Worm (Caenorhabditis elegans) whole organism, late embryonic: ENCODE data around the gene fbxo-11.2.
A peak's percentile ranks its signal among the peaks of the same experiment; 100 is the strongest.

Experiments
- F13H6.1 ChIP-seq: sonication (generic microtip); optimal IDR thresholded peaks from 2 replicates; lab custom pipeline; 2016; ENCODE audit warnings: missing genetic modification characterization, missing compliant biosample characterization
- K02D7.2 ChIP-seq: sonication (generic microtip); optimal IDR thresholded peaks from 2 replicates; lab custom pipeline; 2017; ENCODE audit warnings: mild to moderate bottlenecking, missing genetic modification characterization, missing compliant biosample characterization
- K09A11.1 ChIP-seq: sonication (generic microtip); optimal IDR thresholded peaks from 2 replicates; lab custom pipeline; 2017; ENCODE audit warnings: antibody characterized with exemption, mild to moderate bottlenecking, missing genetic modification characterization, missing compliant biosample characterization; ENCODE audit not compliant: insufficient read depth
- T23F11.4 ChIP-seq: fragments of 200-800 bp; sonication (Bioruptor generic); optimal IDR thresholded peaks from 2 replicates; lab custom pipeline; 2018; ENCODE audit warnings: mild to moderate bottlenecking, missing genetic modification characterization, missing compliant biosample characterization
- ceh-14 ChIP-seq: sonication (generic microtip); optimal IDR thresholded peaks from 2 replicates; lab custom pipeline; 2016; ENCODE audit warnings: missing genotype, missing genetic modification characterization, missing compliant biosample characterization
- ceh-22 ChIP-seq: sonication (generic microtip); optimal IDR thresholded peaks from 2 replicates; lab custom pipeline; 2017; ENCODE audit warnings: missing biosample characterization, missing genetic modification characterization
- ceh-24 ChIP-seq: sonication (generic microtip); optimal IDR thresholded peaks from 2 replicates; lab custom pipeline; 2016; ENCODE audit warnings: mild to moderate bottlenecking, missing genetic modification characterization, missing compliant biosample characterization
- ceh-30 ChIP-seq: fragments of 150-350 bp; optimal IDR thresholded peaks from 2 replicates; lab custom pipeline; 2014; ENCODE audit warnings: missing biosample characterization, missing genetic modification characterization
- ceh-34 ChIP-seq: sonication (generic microtip); optimal IDR thresholded peaks from 2 replicates; lab custom pipeline; 2016; ENCODE audit warnings: mild to moderate bottlenecking, missing genetic modification characterization, missing compliant biosample characterization
- ceh-45 ChIP-seq: fragments of 200-800 bp; sonication (Bioruptor generic); IDR thresholded peaks from 2 replicates; pipeline ENCODE4 v1.3.6; 2022; ENCODE audit warnings: missing genetic modification reagents, missing genetic modification characterization, missing compliant biosample characterization
- ceh-48 ChIP-seq: sonication (generic microtip); optimal IDR thresholded peaks from 2 replicates; lab custom pipeline; 2016; ENCODE audit warnings: missing genetic modification characterization, inconsistent platforms, missing compliant biosample characterization
- ceh-6 ChIP-seq: fragments of 200-800 bp; sonication (Bioruptor generic); optimal IDR thresholded peaks from 2 replicates; lab custom pipeline; 2018; ENCODE audit warnings: mild to moderate bottlenecking, missing genetic modification characterization, missing compliant biosample characterization
- ceh-9 ChIP-seq: sonication (generic microtip); optimal IDR thresholded peaks from 2 replicates; lab custom pipeline; 2016; ENCODE audit warnings: mild to moderate bottlenecking, missing genetic modification characterization, inconsistent platforms, missing compliant biosample characterization
- dve-1 ChIP-seq: sonication (generic microtip); optimal IDR thresholded peaks from 2 replicates; lab custom pipeline; 2017; ENCODE audit warnings: antibody characterized with exemption, mild to moderate bottlenecking, missing genetic modification characterization, missing compliant biosample characterization
- elt-4 ChIP-seq: sonication (generic microtip); optimal IDR thresholded peaks from 2 replicates; lab custom pipeline; 2016; ENCODE audit warnings: missing genetic modification characterization, missing compliant biosample characterization
- eyg-1 ChIP-seq: sonication (generic microtip); optimal IDR thresholded peaks from 2 replicates; lab custom pipeline; 2016; ENCODE audit warnings: missing genotype, missing genetic modification characterization, missing compliant biosample characterization
- fax-1 ChIP-seq: sonication (generic microtip); optimal IDR thresholded peaks from 2 replicates; lab custom pipeline; 2016; ENCODE audit warnings: missing genotype, missing genetic modification characterization, missing compliant biosample characterization
- fkh-10 ChIP-seq: fragments of 150-350 bp; optimal IDR thresholded peaks from 2 replicates; lab custom pipeline; 2014; ENCODE audit warnings: missing biosample characterization, missing genetic modification reagents, missing genetic modification characterization
- hlh-15 ChIP-seq: sonication (generic microtip); optimal IDR thresholded peaks from 2 replicates; lab custom pipeline; 2016; ENCODE audit warnings: missing genetic modification characterization, missing compliant biosample characterization
- hlh-30 ChIP-seq: sonication (generic microtip); optimal IDR thresholded peaks from 2 replicates; lab custom pipeline; 2017; ENCODE audit warnings: antibody characterized with exemption, missing genetic modification characterization, missing compliant biosample characterization; ENCODE audit not compliant: insufficient read depth
- hlh-6 ChIP-seq: sonication (generic microtip); optimal IDR thresholded peaks from 2 replicates; lab custom pipeline; 2016; ENCODE audit warnings: missing genotype, missing genetic modification characterization, missing compliant biosample characterization
- lin-11 ChIP-seq: fragments of 200-800 bp; sonication (Bioruptor generic); optimal IDR thresholded peaks from 2 replicates; lab custom pipeline; 2018; ENCODE audit warnings: mild to moderate bottlenecking, missing genetic modification characterization, missing compliant biosample characterization
- mec-3 ChIP-seq: sonication (generic microtip); optimal IDR thresholded peaks from 2 replicates; lab custom pipeline; 2016; ENCODE audit warnings: borderline replicate concordance, missing genetic modification characterization, missing compliant biosample characterization
- nfya-1 ChIP-seq: sonication (generic microtip); optimal IDR thresholded peaks from 2 replicates; lab custom pipeline; 2017; ENCODE audit warnings: missing genetic modification characterization, mild to moderate bottlenecking, missing compliant biosample characterization, antibody characterized with exemption, moderate library complexity
- nhr-232 ChIP-seq: sonication (generic microtip); optimal IDR thresholded peaks from 2 replicates; lab custom pipeline; 2016; ENCODE audit warnings: missing genetic modification characterization, missing compliant biosample characterization
- npax-4 ChIP-seq: sonication (generic microtip); optimal IDR thresholded peaks from 2 replicates; lab custom pipeline; 2016; ENCODE audit warnings: missing genetic modification characterization, missing compliant biosample characterization
- odd-2 ChIP-seq: sonication (generic microtip); optimal IDR thresholded peaks from 2 replicates; lab custom pipeline; 2017; ENCODE audit warnings: antibody characterized with exemption, mild to moderate bottlenecking, missing genetic modification characterization, missing compliant biosample characterization
- pax-1 ChIP-seq: fragments of 150-350 bp; optimal IDR thresholded peaks from 2 replicates; lab custom pipeline; 2014; ENCODE audit warnings: missing biosample characterization, missing genetic modification characterization
- pha-4 ChIP-seq: fragments of 150-350 bp; optimal IDR thresholded peaks from 2 replicates; lab custom pipeline; 2018; ENCODE audit warnings: missing biosample characterization, missing genetic modification reagents, missing genetic modification characterization
- ref-2 ChIP-seq: sonication (generic microtip); optimal IDR thresholded peaks from 2 replicates; lab custom pipeline; 2016; ENCODE audit warnings: missing genetic modification characterization, missing compliant biosample characterization
- sdc-2 ChIP-seq: sonication (generic microtip); optimal IDR thresholded peaks from 2 replicates; lab custom pipeline; 2016; ENCODE audit warnings: missing genotype, missing genetic modification characterization, missing compliant biosample characterization
- sox-2 ChIP-seq: fragments of 200-800 bp; sonication (Bioruptor generic); IDR thresholded peaks from 2 replicates; pipeline ENCODE4 v1.3.6; 2022; ENCODE audit warnings: missing genetic modification reagents, missing genetic modification characterization, missing compliant biosample characterization
- tbx-7 ChIP-seq: sonication (generic microtip); optimal IDR thresholded peaks from 2 replicates; lab custom pipeline; 2016; ENCODE audit warnings: missing genotype, missing genetic modification characterization, missing compliant biosample characterization
- ttx-3 ChIP-seq: sonication (generic microtip); optimal IDR thresholded peaks from 2 replicates; lab custom pipeline; 2016; ENCODE audit warnings: missing genetic modification reagents, missing genetic modification characterization, missing compliant biosample characterization
- unc-3 ChIP-seq, 2 experiments: fragments of 200-800 bp in 1 of 2; sonication (Bioruptor generic) in 1 of 2; sonication (generic microtip) in 1 of 2; conservative IDR thresholded peaks in 1 of 2; optimal IDR thresholded peaks in 1 of 2; 2 replicates each; pipeline versions ENCODE4 v1.3.6 to Lab custom; 2016 to 2022; ENCODE audit warnings: missing compliant biosample characterization in 2 of 2, missing genetic modification characterization in 2 of 2, missing genetic modification reagents in 1 of 2
- unc-86 ChIP-seq: sonication (generic microtip); optimal IDR thresholded peaks from 2 replicates; lab custom pipeline; 2016; ENCODE audit warnings: missing genetic modification characterization, missing compliant biosample characterization
- ztf-16 ChIP-seq: sonication (generic microtip); optimal IDR thresholded peaks from 2 replicates; lab custom pipeline; 2017; ENCODE audit warnings: missing genetic modification characterization, missing compliant biosample characterization

fbxo-11.2 gene

DNA sequence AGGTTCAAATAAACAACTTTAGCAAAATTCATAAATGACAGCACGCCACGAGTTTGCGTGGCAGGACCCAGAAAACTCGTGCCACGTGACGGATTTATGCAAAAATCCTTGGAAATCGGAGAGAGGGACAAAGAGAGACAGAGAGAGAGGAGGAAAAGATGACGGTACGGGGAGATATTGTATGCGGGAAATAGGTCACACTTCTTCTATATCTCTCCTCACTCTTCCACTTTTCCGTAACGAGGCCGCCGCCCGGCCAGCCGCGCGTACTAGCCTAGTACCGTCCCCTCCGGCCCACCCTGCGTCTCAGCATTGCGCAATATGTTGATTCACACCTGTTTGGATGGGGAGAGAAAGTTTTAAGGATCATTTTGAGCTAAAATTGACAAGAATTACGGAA is 1.1 kb upstream of the fbxo-11.2 start (continued):
- TF ChIP-seq T23F11.4 (GFP tag; lab: Kevin White, UChicago) (no peak), ceh-24 (tag; lab: Kevin White, UChicago) (no peak), elt-4 (no peak), F13H6.1 (tag; lab: Kevin White, UChicago) (no peak), tbx-7 (tag; lab: Kevin White, UChicago) (no peak), pax-1 (no peak), sox-2 (GFP tag; lab: Robert Waterston, UW) (no peak), nhr-232 (tag; lab: Kevin White, UChicago) (no peak), hlh-30 (tag; lab: Kevin White, UChicago) (peak; percentile 75), unc-86 (tag; lab: Kevin White, UChicago) (no peak), ceh-48 (tag; lab: Kevin White, UChicago) (no peak), lin-11 (tag; lab: Kevin White, UChicago) (no peak), ceh-22 (tag; lab: Kevin White, UChicago) (no peak), npax-4 (no peak), unc-3 (GFP tag; conservative IDR thresholded peaks at IDR 0.05; lab: Robert Waterston, UW) (no peak), unc-3 (tag; optimal IDR thresholded peaks at IDR 0.05; lab: Kevin White, UChicago) (no peak), K09A11.1 (no peak), ceh-34 (no peak)

DNA sequence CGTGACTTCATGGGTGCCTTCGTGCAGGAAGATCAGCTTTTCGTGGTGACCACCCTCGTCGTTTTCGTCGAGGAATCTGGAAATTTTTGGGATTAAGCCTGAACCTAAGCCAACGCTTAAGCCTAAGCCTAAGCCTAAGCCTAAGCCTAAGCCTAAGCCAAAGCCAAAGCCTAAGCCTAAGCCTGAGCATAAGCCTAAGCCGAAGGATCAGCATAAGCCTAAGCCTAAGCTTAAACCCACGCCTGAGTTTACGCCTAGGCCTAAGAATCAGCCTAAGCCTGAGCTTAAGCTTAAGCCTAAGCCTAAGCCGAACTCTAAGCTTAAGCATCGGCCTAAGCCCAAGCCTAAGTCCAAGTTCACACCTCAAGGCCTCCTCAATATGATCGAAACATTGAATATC is 751 bp downstream of the fbxo-11.2 start:
- TF ChIP-seq unc-3 (GFP tag; conservative IDR thresholded peaks at IDR 0.05; lab: Robert Waterston, UW) (no peak), unc-3 (tag; optimal IDR thresholded peaks at IDR 0.05; lab: Kevin White, UChicago) (no peak), dve-1 (tag; lab: Kevin White, UChicago) (peak; percentile 97)

DNA sequence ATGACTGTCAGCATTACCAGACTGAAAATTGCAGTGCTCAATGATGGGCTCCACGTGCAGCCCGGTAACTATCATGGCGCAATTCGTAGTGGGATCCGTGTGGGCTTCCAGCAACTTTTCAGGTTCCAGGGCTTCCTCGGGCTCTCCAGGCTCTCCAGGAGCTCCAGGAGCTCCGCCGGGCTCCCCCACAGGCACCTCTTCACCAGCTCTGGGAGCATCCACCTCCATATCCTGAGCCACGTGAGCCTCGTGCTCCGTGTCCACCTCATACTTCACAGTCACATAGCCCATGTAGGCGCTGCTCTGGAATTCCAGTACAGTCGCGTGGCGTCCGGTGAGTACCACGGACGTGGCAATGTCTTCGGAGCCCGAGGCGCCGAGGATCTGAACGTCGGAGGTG is 1.2 kb downstream of the fbxo-11.2 start:
- TF ChIP-seq ztf-16 (tag; lab: Kevin White, UChicago) (no peak), fax-1 (tag; lab: Kevin White, UChicago) (no peak), ceh-9 (tag; lab: Kevin White, UChicago) (no peak), unc-86 (tag; lab: Kevin White, UChicago) (no peak), sdc-2 (tag; lab: Kevin White, UChicago) (no peak), mec-3 (tag; lab: Kevin White, UChicago) (peak; percentile 35), ceh-30 (tag; lab: Kevin White, UChicago) (no peak), pha-4 (tag; lab: Kevin White, UChicago) (no peak)

DNA sequence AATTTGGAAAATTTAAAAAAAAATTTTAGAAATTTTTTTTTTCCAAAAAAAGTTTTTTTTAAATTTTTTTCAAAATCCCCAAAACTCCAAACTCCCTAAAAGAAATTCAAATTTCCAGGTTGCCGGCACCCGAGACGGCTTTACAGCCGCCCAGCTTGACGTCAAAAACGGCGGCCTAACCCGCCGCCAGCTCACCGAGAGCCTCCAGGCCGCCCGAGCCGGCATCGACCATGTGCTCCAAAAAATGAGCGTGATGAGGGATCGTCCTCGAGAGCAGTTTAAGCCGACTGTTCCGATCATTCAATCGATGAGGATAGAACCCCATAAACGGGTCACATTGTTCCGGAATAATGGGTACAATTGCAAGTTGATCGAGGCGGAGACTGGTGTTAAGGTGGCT is 9.3 kb downstream of the fbxo-11.2 start:
- TF ChIP-seq hlh-30 (tag; lab: Kevin White, UChicago) (no peak), pha-4 (tag; lab: Kevin White, UChicago) (no peak), ttx-3 (tag; lab: Kevin White, UChicago) (no peak), pax-1 (no peak), fkh-10 (GFP tag; lab: Kevin White, UChicago) (no peak), ceh-45 (GFP tag; lab: Robert Waterston, UW) (no peak), eyg-1 (tag; lab: Kevin White, UChicago) (no peak), nfya-1 (tag; lab: Kevin White, UChicago) (no peak), ceh-14 (tag; lab: Kevin White, UChicago) (no peak), hlh-15 (tag; lab: Kevin White, UChicago) (no peak), ztf-16 (tag; lab: Kevin White, UChicago) (no peak)

DNA sequence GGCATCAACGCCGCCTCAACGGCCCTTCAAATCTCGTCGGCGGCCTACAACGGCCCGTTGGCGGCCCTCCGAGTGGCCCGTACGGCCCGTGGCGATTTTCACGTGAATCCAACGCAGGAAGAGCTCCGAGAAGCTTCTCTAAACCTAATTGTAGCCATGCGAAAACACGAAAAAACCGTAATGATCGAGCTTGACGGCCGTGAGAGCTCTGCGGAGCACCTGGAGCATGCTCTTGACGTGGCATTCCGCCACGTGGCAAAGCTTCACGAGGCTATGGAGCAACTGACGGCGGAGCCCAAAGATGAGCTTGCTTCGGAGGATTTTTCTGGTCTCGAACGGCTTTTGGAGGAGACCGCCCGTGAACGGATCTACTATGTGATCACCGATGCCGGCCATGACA is 13.0 kb downstream of the fbxo-11.2 start:
- TF ChIP-seq hlh-6 (no peak), sox-2 (GFP tag; lab: Robert Waterston, UW) (no peak), dve-1 (tag; lab: Kevin White, UChicago) (no peak), ref-2 (no peak), ceh-6 (GFP tag; lab: Kevin White, UChicago) (no peak), odd-2 (tag; lab: Kevin White, UChicago) (no peak), K02D7.2 (tag; lab: Kevin White, UChicago) (no peak), lin-11 (tag; lab: Kevin White, UChicago) (no peak), ceh-48 (tag; lab: Kevin White, UChicago) (no peak), K09A11.1 (no peak), ttx-3 (tag; lab: Kevin White, UChicago) (no peak), ceh-30 (tag; lab: Kevin White, UChicago) (no peak)
